Fruit fly (Drosophila melanogaster) whole organism, prepupa: ENCODE results near the gene CG31917.

Experiments used
- CG10669 ChIP-seq: fragments of 200-800 bp; sonication (Bioruptor generic); optimal IDR thresholded peaks from 3 replicates; lab custom pipeline; 2018; ENCODE audit warnings: missing biosample characterization, mild to moderate bottlenecking, missing genetic modification characterization, moderate library complexity
- CG34406 ChIP-seq: fragments of 200-800 bp; sonication (Bioruptor generic); optimal IDR thresholded peaks from 3 replicates; lab custom pipeline; 2016; ENCODE audit warnings: missing biosample characterization, missing genetic modification characterization
- Ets21C ChIP-seq: fragments of 200-800 bp; sonication (Bioruptor generic); optimal IDR thresholded peaks from 3 replicates; lab custom pipeline; 2016; ENCODE audit warnings: missing biosample characterization, missing genetic modification characterization
- topi ChIP-seq: fragments of 200-800 bp; sonication (Bioruptor generic); optimal IDR thresholded peaks from 3 replicates; lab custom pipeline; 2016; ENCODE audit warnings: missing biosample characterization, missing genetic modification characterization

DNA sequence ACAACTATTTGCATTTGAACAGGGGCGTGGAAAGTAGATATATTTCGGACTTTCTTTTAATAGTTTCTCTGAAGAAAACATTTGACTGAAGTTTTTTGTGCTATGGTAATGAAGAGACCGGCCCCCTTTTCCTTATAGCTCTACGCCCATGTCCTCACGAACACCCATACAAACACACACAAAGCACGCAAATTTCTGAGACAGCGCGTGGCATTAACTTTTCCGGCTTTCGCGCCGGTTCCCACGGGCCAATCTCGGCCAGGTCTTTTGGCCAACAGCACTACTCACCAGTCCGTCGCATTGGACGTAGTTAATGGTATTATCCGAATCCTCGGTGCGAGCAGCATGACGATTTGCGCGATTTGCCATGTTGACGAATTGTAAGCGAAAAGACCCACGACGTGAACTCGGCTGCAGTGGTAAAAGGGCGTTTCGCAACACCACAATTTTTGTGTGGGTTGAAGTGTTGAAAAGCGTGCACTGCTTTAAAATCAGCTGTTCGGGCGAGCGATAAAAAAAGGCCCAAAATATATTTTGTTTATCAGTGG lies 41.8 kb upstream of the CG31917 start, which contains the start of gene senju:
- TF ChIP-seq topi (GFP tag; lab: Kevin White, UChicago) (peak; percentile 86), CG34406 (GFP tag; lab: Kevin White, UChicago) (peak; percentile 79), Ets21C (GFP tag; lab: Kevin White, UChicago) (peak; percentile 82), CG10669 (GFP tag; lab: Kevin White, UChicago) (peak; percentile 79)
